Fruit fly (Drosophila melanogaster): ENCODE results near the gene Ssdp.

Gene Ssdp

dm6 chr3R:18160165-18160814, 39.1 kb downstream of the Ssdp start:
- TF ChIP-seq CG12605 (GFP tag; IDR thresholded peaks at IDR 0.05) (no peak), CG14655 (GFP tag; optimal IDR thresholded peaks at IDR 0.05) (no peak), rn (GFP tag; IDR thresholded peaks at IDR 0.05) (no peak), CG17806 (tag; optimal IDR thresholded peaks at IDR 0.05) (no peak), fd96Ca (GFP tag; IDR thresholded peaks at IDR 0.05) (no peak), CG9948 (tag; optimal IDR thresholded peaks at IDR 0.05) (no peak), Snoo (tag; optimal IDR thresholded peaks at IDR 0.05) (no peak), Ets98B (GFP tag; IDR thresholded peaks at IDR 0.05) (no peak), Pif1A (GFP tag; optimal IDR thresholded peaks at IDR 0.05) (no peak), gl (tag; optimal IDR thresholded peaks at IDR 0.05) (no peak), D1 (tag; optimal IDR thresholded peaks at IDR 0.05) (no peak), CG4496 (GFP tag; IDR thresholded peaks at IDR 0.05) (no peak), CG15710 (tag; optimal IDR thresholded peaks at IDR 0.05) (no peak)

dm6 chr3R:18158401-18158800, 41.0 kb downstream of the Ssdp start, which contains the start of gene CG14315:
CG14315 (plus strand) TSS chr3R:18158701.
- TF ChIP-seq CG12605 (GFP tag; IDR thresholded peaks at IDR 0.05) = no peak
- no peak for TF ChIP-seq CG17806 (tag; optimal IDR thresholded peaks at IDR 0.05)
- TF ChIP-seq CG32121 (GFP tag; IDR thresholded peaks at IDR 0.05) = no peak
- no peak for TF ChIP-seq Pif1B (GFP tag; optimal IDR thresholded peaks at IDR 0.05)
- TF ChIP-seq EcR (GFP tag; optimal IDR thresholded peaks at IDR 0.05) = no peak
- no peak for TF ChIP-seq Pif1A (GFP tag; optimal IDR thresholded peaks at IDR 0.05)
- no peak for TF ChIP-seq CG8159 (tag; optimal IDR thresholded peaks at IDR 0.05)
- no peak for TF ChIP-seq rn (GFP tag; IDR thresholded peaks at IDR 0.05)
- TF ChIP-seq fd96Ca (GFP tag; IDR thresholded peaks at IDR 0.05) = no peak
- no peak for TF ChIP-seq CG13204 (GFP tag; optimal IDR thresholded peaks at IDR 0.05)
- no peak for TF ChIP-seq Snoo (tag; optimal IDR thresholded peaks at IDR 0.05)

dm6 chr3R:18157459-18157858, 41.9 kb downstream of the Ssdp start:
- TF ChIP-seq CG34367 (tag; optimal IDR thresholded peaks at IDR 0.05) (no peak), CG8301 (tag; optimal IDR thresholded peaks at IDR 0.05) (peak; percentile 12), D1 (tag; optimal IDR thresholded peaks at IDR 0.05) (no peak), CG15710 (tag; optimal IDR thresholded peaks at IDR 0.05) (peak; percentile 22), CG12605 (GFP tag; IDR thresholded peaks at IDR 0.05) (no peak), CG8159 (tag; optimal IDR thresholded peaks at IDR 0.05) (peak; percentile 47), Pif1B (GFP tag; optimal IDR thresholded peaks at IDR 0.05) (peak; percentile 38), Pif1A (GFP tag; optimal IDR thresholded peaks at IDR 0.05) (peak; percentile 25), CG9948 (tag; optimal IDR thresholded peaks at IDR 0.05) (peak; percentile 23), Snoo (tag; optimal IDR thresholded peaks at IDR 0.05) (peak; percentile 52), EcR (GFP tag; optimal IDR thresholded peaks at IDR 0.05) (peak; percentile 40)

dm6 chr3R:18156608-18157007, 42.8 kb downstream of the Ssdp start:
- TF ChIP-seq EcR (GFP tag; optimal IDR thresholded peaks at IDR 0.05) (no peak), Ets98B (GFP tag; IDR thresholded peaks at IDR 0.05) (no peak), fd96Ca (GFP tag; IDR thresholded peaks at IDR 0.05) (no peak), CG4496 (GFP tag; IDR thresholded peaks at IDR 0.05) (no peak), Pif1B (GFP tag; optimal IDR thresholded peaks at IDR 0.05) (no peak), Pif1A (GFP tag; optimal IDR thresholded peaks at IDR 0.05) (no peak), CG8301 (tag; optimal IDR thresholded peaks at IDR 0.05) (no peak), CG17806 (tag; optimal IDR thresholded peaks at IDR 0.05) (no peak), CG9948 (tag; optimal IDR thresholded peaks at IDR 0.05) (no peak), Snoo (tag; optimal IDR thresholded peaks at IDR 0.05) (no peak), rn (GFP tag; IDR thresholded peaks at IDR 0.05) (no peak), D1 (tag; optimal IDR thresholded peaks at IDR 0.05) (no peak)

- TF ChIP-seq fd96Ca (GFP tag; IDR thresholded peaks at IDR 0.05) (no peak), CG4496 (GFP tag; IDR thresholded peaks at IDR 0.05) (0 out of 3 replicates have a peak, but pooled peaks have one; percentile 33)
These were observed 45.7 kb downstream of the Ssdp start for dm6 chr3R:18153698-18154097.

- TF ChIP-seq EcR (GFP tag; optimal IDR thresholded peaks at IDR 0.05) = no peak
- TF ChIP-seq D1 (tag; optimal IDR thresholded peaks at IDR 0.05) = no peak
- no peak for TF ChIP-seq CG32121 (GFP tag; IDR thresholded peaks at IDR 0.05)
- TF ChIP-seq Ets98B (GFP tag; IDR thresholded peaks at IDR 0.05) = no peak
- no peak for TF ChIP-seq Snoo (tag; optimal IDR thresholded peaks at IDR 0.05)
- TF ChIP-seq rn (GFP tag; IDR thresholded peaks at IDR 0.05) = no peak
- no peak for TF ChIP-seq CG13204 (GFP tag; optimal IDR thresholded peaks at IDR 0.05)
- TF ChIP-seq Pif1A (GFP tag; optimal IDR thresholded peaks at IDR 0.05) = no peak
- no peak for TF ChIP-seq Pif1B (GFP tag; optimal IDR thresholded peaks at IDR 0.05)
- no peak for TF ChIP-seq CG8301 (tag; optimal IDR thresholded peaks at IDR 0.05)
- TF ChIP-seq CG4496 (GFP tag; IDR thresholded peaks at IDR 0.05) = no peak
- TF ChIP-seq CG9948 (tag; optimal IDR thresholded peaks at IDR 0.05) = no peak
- TF ChIP-seq CG34367 (tag; optimal IDR thresholded peaks at IDR 0.05) = no peak
- TF ChIP-seq CG15710 (tag; optimal IDR thresholded peaks at IDR 0.05) = no peak
- TF ChIP-seq CG14655 (GFP tag; optimal IDR thresholded peaks at IDR 0.05) = no peak
- no peak for TF ChIP-seq fd96Ca (GFP tag; IDR thresholded peaks at IDR 0.05)
- TF ChIP-seq CG10348 (GFP tag; IDR thresholded peaks at IDR 0.05) = no peak
These were observed 47.6 kb downstream of the Ssdp start, which contains the start of gene CG14316 for dm6 chr3R:18151820-18152219. CG14316 (plus strand) TSS chr3R:18152120.
